Fruit fly (Drosophila melanogaster) whole organism, embryonic: ENCODE measurements around the gene klg.

ENCODE experiments used
- Asciz ChIP-seq: fragments of 200-800 bp; sonication (Bioruptor generic); optimal IDR thresholded peaks from 2 replicates; lab custom pipeline; 2017; ENCODE audit warnings: missing biosample characterization, mild to moderate bottlenecking, missing genetic modification characterization, missing genetic modification reagents
- CG10431 ChIP-seq: fragments of 200-800 bp; sonication (Bioruptor generic); optimal IDR thresholded peaks from 3 replicates; lab custom pipeline; 2018; ENCODE audit warnings: missing biosample characterization, mild to moderate bottlenecking, missing genetic modification characterization
- CG10565 ChIP-seq: fragments of 200-800 bp; sonication (Bioruptor generic); optimal IDR thresholded peaks from 3 replicates; lab custom pipeline; 2016; ENCODE audit warnings: missing biosample characterization, mild to moderate bottlenecking, missing genetic modification characterization
- CG10654 ChIP-seq: fragments of 200-800 bp; sonication (Bioruptor generic); optimal IDR thresholded peaks from 2 replicates; lab custom pipeline; 2016; ENCODE audit warnings: missing biosample characterization, missing genetic modification characterization
- CG12071 ChIP-seq: fragments of 200-800 bp; sonication (Bioruptor generic); optimal IDR thresholded peaks from 3 replicates; lab custom pipeline; 2018; ENCODE audit warnings: missing biosample characterization, mild to moderate bottlenecking, missing genetic modification characterization
- CG13775 ChIP-seq: fragments of 200-800 bp; sonication (Bioruptor generic); optimal IDR thresholded peaks from 3 replicates; lab custom pipeline; 2017; ENCODE audit warnings: missing biosample characterization, mild to moderate bottlenecking, missing genetic modification characterization
- CG16863 ChIP-seq: fragments of 200-800 bp; sonication (Bioruptor generic); optimal IDR thresholded peaks from 3 replicates; lab custom pipeline; 2016; ENCODE audit warnings: missing biosample characterization, missing genetic modification characterization
- CG1832 ChIP-seq: fragments of 200-800 bp; sonication (Bioruptor generic); optimal IDR thresholded peaks from 2 replicates; lab custom pipeline; 2017; ENCODE audit warnings: missing biosample characterization, mild to moderate bottlenecking, missing genetic modification characterization, inconsistent platforms
- CG2199 ChIP-seq: fragments of 200-800 bp; sonication (Bioruptor generic); IDR thresholded peaks from 3 replicates; pipeline ENCODE4 v1.3.6; 2022; ENCODE audit warnings: missing biosample characterization, missing genetic modification characterization
- CG30020 ChIP-seq: fragments of 200-800 bp; optimal IDR thresholded peaks from 2 replicates; lab custom pipeline; 2019; ENCODE audit warnings: missing biosample characterization, mild to moderate bottlenecking, missing genetic modification characterization, moderate library complexity
- CG31388 ChIP-seq: fragments of 200-800 bp; sonication (Bioruptor generic); optimal IDR thresholded peaks from 2 replicates; lab custom pipeline; 2016; ENCODE audit warnings: missing biosample characterization, missing genetic modification characterization
- CG34376 ChIP-seq: fragments of 200-800 bp; sonication (Bioruptor generic); optimal IDR thresholded peaks from 2 replicates; lab custom pipeline; 2018; ENCODE audit warnings: missing biosample characterization, mild to moderate bottlenecking, missing genetic modification characterization
- CG3847 ChIP-seq: fragments of 200-800 bp; sonication (Bioruptor generic); IDR thresholded peaks from 2 replicates; pipeline ENCODE4 v1.3.6; 2022; ENCODE audit warnings: missing biosample characterization, missing genetic modification characterization
- CG4404 ChIP-seq: fragments of 200-800 bp; sonication (Bioruptor generic); IDR thresholded peaks from 2 replicates; pipeline ENCODE4 v1.3.6; 2022; ENCODE audit warnings: missing biosample characterization, missing genetic modification characterization
- CG8765 ChIP-seq: fragments of 200-800 bp; sonication (Bioruptor generic); IDR thresholded peaks from 2 replicates; pipeline ENCODE4 v1.3.6; 2022; ENCODE audit warnings: missing biosample characterization, missing genetic modification characterization
- CG9437 ChIP-seq: fragments of 200-800 bp; sonication (Bioruptor generic); optimal IDR thresholded peaks from 2 replicates; lab custom pipeline; 2018; ENCODE audit warnings: missing biosample characterization, mild to moderate bottlenecking, missing genetic modification characterization
- CkIIα-i1 ChIP-seq: fragments of 200-800 bp; sonication (Bioruptor generic); IDR thresholded peaks from 2 replicates; pipeline ENCODE4 v1.3.6; 2022; ENCODE audit warnings: missing biosample characterization, missing genetic modification characterization
- D19B ChIP-seq: fragments of 200-800 bp; sonication (Bioruptor generic); optimal IDR thresholded peaks from 2 replicates; lab custom pipeline; 2017; ENCODE audit warnings: missing biosample characterization, mild to moderate bottlenecking, missing genetic modification characterization
- Dll ChIP-seq: fragments of 200-800 bp; sonication (Bioruptor generic); IDR thresholded peaks from 4 replicates; pipeline ENCODE4 v1.3.6; 2022; ENCODE audit warnings: missing biosample characterization, missing genetic modification characterization; ENCODE audit not compliant: partially characterized antibody
- Dp ChIP-seq: fragments of 200-800 bp; sonication (Bioruptor generic); optimal IDR thresholded peaks from 2 replicates; lab custom pipeline; 2018; ENCODE audit warnings: missing biosample characterization, mild to moderate bottlenecking, missing genetic modification characterization, moderate library complexity
- Neu2 ChIP-seq: fragments of 200-800 bp; sonication (Bioruptor generic); optimal IDR thresholded peaks from 3 replicates; lab custom pipeline; 2016; ENCODE audit warnings: missing biosample characterization, missing genetic modification characterization, borderline replicate concordance
- Nf-YB ChIP-seq: fragments of 200-800 bp; sonication (Bioruptor generic); optimal IDR thresholded peaks from 3 replicates; lab custom pipeline; 2019; ENCODE audit warnings: missing biosample characterization, mild to moderate bottlenecking, missing genetic modification characterization, moderate library complexity
- Opbp ChIP-seq: fragments of 200-800 bp; sonication (Bioruptor generic); IDR thresholded peaks from 3 replicates; pipeline ENCODE4 v1.3.6; 2022; ENCODE audit warnings: missing biosample characterization, missing genetic modification characterization; ENCODE audit not compliant: partially characterized antibody
- Rfx ChIP-seq: fragments of 200-800 bp; sonication (Bioruptor generic); IDR thresholded peaks from 2 replicates; pipeline ENCODE4 v1.3.6; 2022; ENCODE audit warnings: missing biosample characterization, missing genetic modification characterization
- Sry-δ ChIP-seq: fragments of 200-800 bp; sonication (Bioruptor generic); optimal IDR thresholded peaks from 2 replicates; lab custom pipeline; 2016; ENCODE audit warnings: missing biosample characterization, missing genetic modification characterization
- Tbp ChIP-seq: fragments of >200 bp; optimal IDR thresholded peaks from 2 replicates; lab custom pipeline; 2018; ENCODE audit warnings: missing biosample characterization, missing genetic modification characterization
- Xbp1 ChIP-seq: fragments of 200-800 bp; sonication (Bioruptor generic); optimal IDR thresholded peaks from 3 replicates; lab custom pipeline; 2016; ENCODE audit warnings: missing biosample characterization, mild to moderate bottlenecking, missing genetic modification characterization
- ab ChIP-seq: fragments of 200-800 bp; sonication (Bioruptor generic); optimal IDR thresholded peaks from 2 replicates; lab custom pipeline; 2016; ENCODE audit warnings: missing biosample characterization, missing genetic modification characterization
- ac ChIP-seq: fragments of 200-800 bp; sonication (Bioruptor generic); optimal IDR thresholded peaks from 3 replicates; lab custom pipeline; 2017; ENCODE audit warnings: missing biosample characterization, mild to moderate bottlenecking, missing genetic modification characterization
- al ChIP-seq: fragments of 200-800 bp; sonication (Bioruptor generic); IDR thresholded peaks from 2 replicates; pipeline ENCODE4 v1.3.6; 2022; ENCODE audit warnings: missing biosample characterization, missing genetic modification characterization
- aop ChIP-seq: fragments of 200-800 bp; sonication (Bioruptor generic); IDR thresholded peaks from 2 replicates; pipeline ENCODE4 v1.3.6; 2022; ENCODE audit warnings: missing biosample characterization, missing genetic modification characterization
- bab2 ChIP-seq: fragments of 200-800 bp; sonication (Bioruptor generic); optimal IDR thresholded peaks from 2 replicates; lab custom pipeline; 2016; ENCODE audit warnings: missing biosample characterization, missing genetic modification characterization
- cas ChIP-seq: fragments of 200-800 bp; sonication (Bioruptor generic); IDR thresholded peaks from 2 replicates; pipeline ENCODE4 v1.3.6; 2022; ENCODE audit warnings: missing biosample characterization, missing genetic modification characterization
- cg ChIP-seq: fragments of 200-800 bp; sonication (Bioruptor generic); optimal IDR thresholded peaks from 3 replicates; lab custom pipeline; 2019; ENCODE audit warnings: missing biosample characterization, mild to moderate bottlenecking, missing genetic modification characterization, moderate library complexity
- chif ChIP-seq, 2 experiments: fragments of 200-800 bp; sonication (Bioruptor generic); optimal IDR thresholded peaks; 3 replicates each; lab custom pipeline; 2016; ENCODE audit warnings: missing biosample characterization in 2 of 2, missing genetic modification characterization in 2 of 2
- dmrt11E ChIP-seq: fragments of 200-800 bp; sonication (Bioruptor generic); optimal IDR thresholded peaks from 3 replicates; lab custom pipeline; 2018; ENCODE audit warnings: missing biosample characterization, mild to moderate bottlenecking, missing genetic modification characterization, moderate library complexity
- ewg ChIP-seq: fragments of 200-800 bp; sonication (Bioruptor generic); optimal IDR thresholded peaks from 3 replicates; lab custom pipeline; 2017; ENCODE audit warnings: mild to moderate bottlenecking, missing biosample characterization, missing genetic modification reagents, missing genetic modification characterization
- fd102C ChIP-seq: fragments of 200-800 bp; sonication (Bioruptor generic); optimal IDR thresholded peaks from 2 replicates; lab custom pipeline; 2018; ENCODE audit warnings: missing biosample characterization, mild to moderate bottlenecking, missing genetic modification characterization, moderate library complexity
- fd64A ChIP-seq: fragments of 200-800 bp; sonication (Bioruptor generic); optimal IDR thresholded peaks from 3 replicates; lab custom pipeline; 2018; ENCODE audit warnings: missing biosample characterization, mild to moderate bottlenecking, missing genetic modification characterization
- fu2 ChIP-seq: fragments of 200-800 bp; sonication (Bioruptor generic); optimal IDR thresholded peaks from 2 replicates; lab custom pipeline; 2016; ENCODE audit warnings: missing biosample characterization, missing genetic modification characterization
- hth ChIP-seq: fragments of >200 bp; optimal IDR thresholded peaks from 2 replicates; lab custom pipeline; 2017; ENCODE audit warnings: inconsistent platforms
- jing ChIP-seq: fragments of 200-800 bp; sonication (Bioruptor generic); optimal IDR thresholded peaks from 2 replicates; lab custom pipeline; 2018; ENCODE audit warnings: missing biosample characterization, mild to moderate bottlenecking, missing genetic modification characterization
- knrl ChIP-seq: fragments of 200-800 bp; sonication (Bioruptor generic); IDR thresholded peaks from 3 replicates; pipeline ENCODE4 v1.3.6; 2022; ENCODE audit warnings: missing biosample characterization, missing genetic modification characterization; ENCODE audit not compliant: partially characterized antibody
- phol ChIP-seq: fragments of 200-800 bp; sonication (Bioruptor generic); optimal IDR thresholded peaks from 3 replicates; lab custom pipeline; 2018; ENCODE audit warnings: missing biosample characterization, mild to moderate bottlenecking, missing genetic modification characterization, moderate library complexity
- pros ChIP-seq: fragments of 200-800 bp; sonication (Bioruptor generic); optimal IDR thresholded peaks from 3 replicates; lab custom pipeline; 2019; ENCODE audit warnings: missing biosample characterization, mild to moderate bottlenecking, missing genetic modification characterization, moderate library complexity
- psq ChIP-seq: fragments of 200-800 bp; sonication (Bioruptor generic); optimal IDR thresholded peaks from 2 replicates; lab custom pipeline; 2017; ENCODE audit warnings: missing biosample characterization, missing genetic modification characterization
- salm ChIP-seq: fragments of 200-800 bp; sonication (Bioruptor generic); optimal IDR thresholded peaks from 2 replicates; lab custom pipeline; 2018; ENCODE audit warnings: missing biosample characterization, mild to moderate bottlenecking, missing genetic modification characterization
- slbo ChIP-seq: fragments of 200-800 bp; sonication (Bioruptor generic); IDR thresholded peaks from 2 replicates; pipeline ENCODE4 v1.3.6; 2022; ENCODE audit warnings: missing biosample characterization, missing genetic modification characterization
- slou ChIP-seq: fragments of 200-800 bp; sonication (Bioruptor generic); optimal IDR thresholded peaks from 3 replicates; lab custom pipeline; 2016; ENCODE audit warnings: missing biosample characterization, missing genetic modification characterization
- sna ChIP-seq: fragments of 200-800 bp; sonication (Bioruptor generic); IDR thresholded peaks from 2 replicates; pipeline ENCODE4 v1.3.6; 2022; ENCODE audit warnings: missing biosample characterization, missing genetic modification characterization; ENCODE audit not compliant: partially characterized antibody
- sob ChIP-seq: fragments of 200-800 bp; sonication (Bioruptor generic); IDR thresholded peaks from 2 replicates; pipeline ENCODE4 v1.3.6; 2022; ENCODE audit warnings: missing biosample characterization, missing genetic modification characterization
- wdn ChIP-seq: fragments of 200-800 bp; sonication (Bioruptor generic); IDR thresholded peaks from 2 replicates; pipeline ENCODE4 v1.3.6; 2022; ENCODE audit warnings: missing biosample characterization, missing genetic modification characterization

klg gene

dm6 chr3R:22861982-22862381 is 37.1 kb upstream of the klg start (continued):
- TF ChIP-seq CG9437 (GFP tag; lab: Kevin White, UChicago) (peak; percentile 17), Dp (no peak), fd102C (GFP tag; lab: Kevin White, UChicago) (no peak), Tbp (no peak), cas (no peak), fd64A (no peak), jing (GFP tag; lab: Kevin White, UChicago) (peak; percentile 57), bab2 (GFP tag; lab: Kevin White, UChicago) (peak; percentile 49), CG10431 (GFP tag; lab: Kevin White, UChicago) (no peak), CG13775 (GFP tag; lab: Kevin White, UChicago) (peak; percentile 14), slou (no peak), CkIIα-i1 (GFP tag; lab: Robert Waterston, UW) (no peak), fu2 (peak; percentile 16), sna (GFP tag; lab: Robert Waterston, UW) (no peak), CG10565 (no peak), psq (GFP tag; lab: Kevin White, UChicago) (no peak), al (GFP tag; lab: Robert Waterston, UW) (no peak), D19B (no peak), CG8765 (GFP tag; lab: Robert Waterston, UW) (no peak), hth (no peak), knrl (GFP tag; lab: Robert Waterston, UW) (no peak), Neu2 (GFP tag; lab: Kevin White, UChicago) (no peak), salm (peak; percentile 26), pros (no peak), Xbp1 (GFP tag; lab: Kevin White, UChicago) (peak; percentile 26), CG12071 (peak; percentile 44), Nf-YB (GFP tag; lab: Kevin White, UChicago) (peak; percentile 21), CG1832 (no peak), chif (GFP tag; optimal IDR thresholded peaks at IDR 0.05; lab: Kevin White, UChicago) (peak in 1 of 2 experiments; percentile 13), CG10654 (GFP tag; lab: Kevin White, UChicago) (no peak), wdn (GFP tag; lab: Robert Waterston, UW) (no peak), CG34376 (GFP tag; lab: Kevin White, UChicago) (no peak), ab (GFP tag; lab: Kevin White, UChicago) (no peak), CG4404 (peak; percentile 10; the same call in 1 of the 2 replicates), sob (GFP tag; lab: Robert Waterston, UW) (0 out of 2 replicates have a peak, but pooled peaks have one; percentile 47), aop (no peak), CG30020 (tag; lab: Kevin White, UChicago) (no peak), slbo (GFP tag; lab: Robert Waterston, UW) (peak; percentile 58), CG16863 (peak; percentile 54), Dll (GFP tag; lab: Robert Waterston, UW) (no peak), phol (tag; lab: Kevin White, UChicago) (peak; percentile 54), CG2199 (no peak), Sry-δ (GFP tag; lab: Kevin White, UChicago) (no peak), ac (no peak), cg (no peak), Asciz (GFP tag; lab: Kevin White, UChicago) (peak; percentile 28), Rfx (peak; percentile 48; the same call in 1 of the 2 replicates), Opbp (no peak), ewg (GFP tag; lab: Kevin White, UChicago) (peak; percentile 27), CG3847 (GFP tag; lab: Robert Waterston, UW) (peak; percentile 34; the same call in 1 of the 2 replicates), CG31388 (GFP tag; lab: Kevin White, UChicago) (no peak), dmrt11E (tag; lab: Kevin White, UChicago) (no peak)
